Fruit fly (Drosophila melanogaster) whole organism, wandering third instar larva: Measurements from ENCODE around the gene CG2186.

Experiments used
- HLH106 ChIP-seq: fragments of 200-800 bp; optimal IDR thresholded peaks from 3 replicates; lab custom pipeline; 2019; ENCODE audit warnings: missing biosample characterization, mild to moderate bottlenecking, missing genetic modification characterization, moderate library complexity
- dl ChIP-seq, 2 experiments: fragments of 175-275, 200-275 bp in 1 of 2; fragments of 200-275 bp in 1 of 2; sonication (Bioruptor generic); optimal IDR thresholded peaks; lab custom pipeline; 2018; ENCODE audit warnings: mild to moderate bottlenecking in 2 of 2, missing biosample characterization in 2 of 2, missing genetic modification characterization in 2 of 2, moderate library complexity in 2 of 2; ENCODE audit not compliant: partially characterized antibody in 2 of 2, insufficient read depth in 1 of 2
- pan ChIP-seq: fragments of >200 bp; optimal IDR thresholded peaks from 2 replicates; lab custom pipeline; 2017
- psq ChIP-seq: fragments of 200-800 bp; sonication (Bioruptor generic); optimal IDR thresholded peaks from 3 replicates; lab custom pipeline; 2017; ENCODE audit warnings: missing biosample characterization, mild to moderate bottlenecking, missing genetic modification characterization, moderate library complexity

- TF ChIP-seq pan (lab: Kevin White, UChicago) (no peak), psq (no peak), HLH106 (tag; lab: Kevin White, UChicago) (no peak), dl (GFP tag; optimal IDR thresholded peaks at IDR 0.05; lab: Kevin White, UChicago; ENCODE audit: insufficient read depth in 1 of 2, partially characterized antibody in 2 of 2) (no peak)
These were observed 19.9 kb downstream of the CG2186 start, which contains the start of gene CG1637 for dm6 chrX:10877087-10877935.
